Fruit fly (Drosophila melanogaster): ENCODE results near the gene CG1958.
A peak's percentile ranks its signal among the peaks of the same experiment; 100 is the strongest.

Gene CG1958

DNA sequence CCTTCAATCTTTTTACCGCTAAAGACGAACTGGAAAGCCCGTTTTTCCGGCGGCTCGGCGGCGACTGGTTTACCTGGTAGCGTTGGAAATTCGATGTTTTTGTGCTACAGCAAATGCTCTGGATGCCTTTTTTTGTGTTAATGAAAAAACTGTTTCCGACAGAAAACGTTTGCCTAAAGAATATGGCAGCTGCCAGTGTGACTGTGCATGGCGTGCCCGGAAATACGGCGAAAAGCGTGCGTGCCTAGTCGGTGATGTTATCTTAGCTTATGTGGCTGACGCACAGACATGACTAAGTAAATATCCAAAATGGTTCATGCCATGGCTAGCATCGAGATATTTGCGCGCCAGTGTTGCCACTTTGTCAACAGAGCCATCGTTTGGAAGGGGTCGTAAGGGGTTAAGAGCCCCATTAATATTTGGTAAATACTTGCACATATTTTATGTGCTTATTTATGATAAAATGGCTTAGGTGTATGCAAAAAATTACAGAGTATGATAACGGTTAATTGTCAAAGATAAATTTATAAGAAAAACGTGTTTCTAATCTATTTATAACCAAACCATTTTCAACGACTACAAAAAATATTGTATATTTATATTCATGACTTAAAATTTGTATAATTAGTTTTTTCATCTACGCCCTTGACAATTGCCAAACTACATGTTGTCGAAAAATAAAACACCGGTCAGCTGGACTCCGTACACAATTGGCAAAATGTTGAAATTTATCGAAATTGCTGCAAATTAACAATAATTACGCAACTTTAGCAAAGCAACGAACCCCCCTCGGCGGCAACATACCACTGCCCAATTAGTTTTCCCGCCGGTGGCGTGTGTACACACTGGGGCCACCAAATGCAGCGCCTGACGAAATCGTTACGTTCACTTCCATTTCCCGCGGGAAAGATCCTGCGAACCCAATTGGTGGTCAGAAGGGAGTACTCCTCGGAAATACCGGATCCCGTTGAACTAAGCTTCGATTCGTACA, 19.6 kb downstream of the CG1958 start, which contains the start of gene CG2059:
Gene CG2059, plus strand, starts transcription at position 364 of the 991 bp plus-strand sequence.
- TF ChIP-seq CG17801 (GFP tag; optimal IDR thresholded peaks at IDR 0.05; ENCODE audit: partially characterized antibody): peak; percentile 25

DNA sequence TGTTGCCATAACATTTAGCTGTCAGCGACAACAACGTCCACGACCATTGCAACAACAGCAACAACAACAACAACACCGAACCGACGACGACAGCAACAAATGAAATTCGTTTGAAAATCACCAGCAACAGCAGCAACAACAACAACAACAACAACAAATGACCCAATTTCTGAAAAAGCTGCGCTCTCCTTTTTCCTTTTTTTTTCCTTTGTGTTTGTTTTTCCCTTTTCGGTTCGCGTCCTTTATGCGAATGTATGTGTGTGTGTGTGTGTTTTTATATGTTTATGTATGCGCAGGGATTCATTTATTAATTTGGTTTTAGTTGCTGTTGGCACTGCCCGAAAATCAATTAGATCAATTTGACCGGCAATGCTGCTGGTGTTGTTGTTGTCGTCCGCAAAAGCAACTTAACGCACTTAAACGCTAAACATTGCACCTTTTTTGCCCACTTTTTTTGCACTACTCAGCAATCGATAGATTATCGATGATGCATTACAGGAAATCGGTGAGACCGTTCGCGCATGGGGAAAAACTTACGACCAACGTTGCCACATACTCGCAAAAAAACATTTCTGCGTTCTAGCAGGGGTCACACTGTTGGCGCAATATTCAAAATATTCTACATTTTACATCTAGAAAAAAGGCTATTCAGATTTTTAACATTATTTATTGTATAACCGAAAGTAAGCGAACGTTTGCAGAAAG, 24.3 kb downstream of the CG1958 start, which contains the start of gene unc-119:
Gene unc-119, minus strand, starts transcription at position 488 of the 705 bp plus-strand sequence.
- peak; percentile 7 for TF ChIP-seq CG17801 (GFP tag; optimal IDR thresholded peaks at IDR 0.05; ENCODE audit: partially characterized antibody)

DNA sequence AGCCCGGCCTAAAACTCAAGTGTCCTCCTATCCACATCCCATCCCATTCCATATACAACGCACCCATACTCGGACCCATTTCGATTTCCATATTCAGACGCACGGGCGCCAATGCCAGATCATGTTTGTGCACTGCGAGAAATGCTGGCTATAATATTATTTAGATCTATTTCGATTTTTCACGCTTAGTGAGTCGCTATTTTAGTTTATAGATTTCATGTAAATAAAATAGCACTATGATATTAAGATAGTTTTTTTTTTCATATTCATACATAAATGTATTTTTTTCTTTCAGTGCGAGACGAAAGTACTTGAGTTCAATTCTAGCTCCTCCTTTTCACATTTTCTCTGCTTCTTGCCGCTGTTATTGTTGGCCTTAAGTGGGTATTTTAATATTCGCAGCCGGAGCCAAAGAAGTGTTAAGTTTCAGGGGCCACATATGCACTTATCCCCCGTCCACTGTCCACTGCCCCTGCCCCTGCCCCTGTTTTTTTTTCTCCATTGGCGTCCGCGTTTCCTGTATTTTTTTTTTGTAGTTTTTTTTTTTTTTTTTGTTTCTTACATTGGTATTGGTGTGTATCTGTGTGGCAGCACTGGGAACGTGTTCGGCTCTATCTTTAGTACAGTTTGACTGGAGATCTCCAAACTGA, 25.3 kb downstream of the CG1958 start:
- peak; percentile 2 for TF ChIP-seq CG17801 (GFP tag; optimal IDR thresholded peaks at IDR 0.05; ENCODE audit: partially characterized antibody)

DNA sequence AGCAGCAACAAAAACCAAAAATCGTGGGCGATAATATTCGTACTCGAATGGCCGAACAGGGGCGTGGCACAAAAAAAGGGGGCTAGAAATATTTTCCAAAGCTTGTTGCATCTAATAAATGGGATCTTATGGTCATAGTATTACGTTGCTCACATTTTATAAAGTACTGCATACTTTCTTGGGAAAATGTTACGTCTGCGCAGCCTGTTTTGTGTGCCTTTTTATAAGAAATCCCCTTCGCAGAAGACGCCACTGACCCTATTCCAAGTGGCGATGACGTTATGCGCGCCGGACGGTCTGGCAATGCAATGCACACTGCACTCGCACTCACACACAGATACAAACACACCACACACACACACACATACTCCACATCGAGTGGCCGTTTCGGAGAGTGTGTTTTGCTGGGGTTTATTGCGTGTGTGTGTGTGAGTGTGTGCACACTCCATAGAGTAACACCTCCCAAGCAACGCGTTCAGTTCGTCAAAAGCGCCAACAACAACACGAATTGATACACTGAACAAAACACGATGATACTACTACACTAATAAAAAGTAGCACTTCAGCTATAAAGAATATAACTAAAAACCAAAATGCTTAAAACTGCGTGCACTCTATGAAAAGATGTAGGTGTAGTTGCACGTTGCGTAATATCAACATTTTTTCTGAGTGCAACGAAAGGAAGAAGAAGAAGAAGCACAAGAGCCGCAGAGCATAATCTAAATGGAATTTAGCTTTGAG, 26.6 kb downstream of the CG1958 start:
- peak; percentile 80 for TF ChIP-seq CG17801 (GFP tag; optimal IDR thresholded peaks at IDR 0.05; ENCODE audit: partially characterized antibody)

DNA sequence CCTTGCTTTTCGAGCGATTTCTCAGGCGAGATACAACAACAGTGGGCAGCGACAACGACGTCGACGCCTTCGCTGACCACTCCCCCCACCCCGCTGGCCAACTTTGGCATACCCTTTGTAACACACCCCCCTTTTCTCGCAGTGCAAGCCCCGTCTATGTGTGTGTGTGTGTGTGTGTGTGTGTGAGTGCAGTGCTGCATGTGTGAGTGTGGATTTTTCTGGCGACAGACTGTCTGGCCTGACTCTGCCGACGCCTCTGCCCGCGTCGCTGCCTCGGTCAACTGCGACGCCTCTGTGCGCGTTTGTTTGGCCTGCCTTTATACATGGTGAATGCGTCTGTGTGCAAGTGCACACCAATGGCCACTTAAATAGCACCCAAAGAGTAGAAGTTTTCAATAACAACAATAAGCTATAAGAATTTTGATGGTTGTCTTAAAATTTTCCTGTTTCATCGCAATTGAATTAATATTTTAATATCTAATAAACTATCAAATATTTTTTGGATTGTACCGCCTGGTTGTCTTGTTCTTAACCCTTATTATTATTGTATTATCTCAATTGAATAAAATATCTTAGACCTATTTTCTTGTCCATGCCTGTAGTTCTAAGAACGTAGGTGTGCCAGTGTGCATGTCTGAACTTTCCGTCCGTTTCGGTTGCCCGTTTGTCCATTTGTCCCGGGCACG, 27.3 kb downstream of the CG1958 start:
- TF ChIP-seq CG17801 (GFP tag; optimal IDR thresholded peaks at IDR 0.05; ENCODE audit: partially characterized antibody): peak; percentile 95

- TF ChIP-seq CG17801 (GFP tag; optimal IDR thresholded peaks at IDR 0.05; ENCODE audit: partially characterized antibody): no peak
Measured at dm6 chrX:7295973-7296372, 29.3 kb downstream of the CG1958 start.

dm6 chrX:7296721-7297227, 30.1 kb downstream of the CG1958 start:
- no peak for TF ChIP-seq CG17801 (GFP tag; optimal IDR thresholded peaks at IDR 0.05; ENCODE audit: partially characterized antibody)

- TF ChIP-seq CG17801 (GFP tag; optimal IDR thresholded peaks at IDR 0.05; ENCODE audit: partially characterized antibody): no peak
Measured at dm6 chrX:7298323-7298722, 31.6 kb downstream of the CG1958 start.

DNA sequence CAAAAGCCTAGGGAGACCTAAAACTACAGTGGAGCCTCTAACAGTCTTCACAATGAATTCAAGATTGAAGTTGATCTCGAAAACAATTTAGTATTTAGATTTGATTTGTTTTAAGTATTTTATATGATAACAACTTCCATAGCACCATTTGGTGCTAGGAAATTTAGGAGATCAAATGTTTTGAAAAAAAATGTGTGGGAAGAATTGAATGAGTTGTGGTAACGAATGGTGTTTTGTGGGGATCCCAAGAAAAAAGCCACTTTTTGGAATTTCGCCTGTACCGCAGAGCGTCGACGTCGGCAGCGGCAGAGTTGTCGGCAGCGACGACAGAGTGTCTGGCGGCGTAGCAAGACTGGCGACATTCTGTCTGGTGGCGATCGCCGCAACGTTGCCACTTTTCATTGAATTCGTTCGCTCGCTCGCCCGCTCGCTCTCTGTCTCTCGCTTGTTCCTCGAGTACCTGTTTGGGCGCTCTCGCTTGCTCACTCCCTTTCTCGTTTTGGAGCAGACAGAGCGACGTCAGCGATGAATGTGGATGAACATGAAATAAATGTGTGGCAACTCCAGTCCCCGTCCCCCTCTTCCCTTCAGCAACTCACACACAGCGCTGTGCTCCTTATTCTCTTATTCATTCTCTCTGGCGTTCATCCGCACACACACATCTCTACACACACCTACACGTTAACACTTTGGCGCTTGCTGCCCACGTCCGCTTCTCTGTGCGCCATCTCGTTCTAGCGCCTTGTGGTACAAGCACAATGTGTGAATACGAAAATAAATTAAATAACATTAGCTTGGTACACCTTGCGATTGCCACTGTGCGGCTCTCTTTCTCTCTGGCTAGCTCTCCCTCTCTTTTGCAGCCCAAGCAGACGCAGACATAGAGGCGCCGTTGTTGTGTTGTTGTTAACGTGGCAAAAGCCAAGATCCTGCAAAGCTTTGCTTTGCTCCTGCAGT, 33.0 kb downstream of the CG1958 start:
- TF ChIP-seq CG17801 (GFP tag; optimal IDR thresholded peaks at IDR 0.05; ENCODE audit: partially characterized antibody): peak; percentile 73

- TF ChIP-seq CG17801 (GFP tag; optimal IDR thresholded peaks at IDR 0.05; ENCODE audit: partially characterized antibody): no peak
Measured at dm6 chrX:7300356-7300721, 33.6 kb downstream of the CG1958 start.

DNA sequence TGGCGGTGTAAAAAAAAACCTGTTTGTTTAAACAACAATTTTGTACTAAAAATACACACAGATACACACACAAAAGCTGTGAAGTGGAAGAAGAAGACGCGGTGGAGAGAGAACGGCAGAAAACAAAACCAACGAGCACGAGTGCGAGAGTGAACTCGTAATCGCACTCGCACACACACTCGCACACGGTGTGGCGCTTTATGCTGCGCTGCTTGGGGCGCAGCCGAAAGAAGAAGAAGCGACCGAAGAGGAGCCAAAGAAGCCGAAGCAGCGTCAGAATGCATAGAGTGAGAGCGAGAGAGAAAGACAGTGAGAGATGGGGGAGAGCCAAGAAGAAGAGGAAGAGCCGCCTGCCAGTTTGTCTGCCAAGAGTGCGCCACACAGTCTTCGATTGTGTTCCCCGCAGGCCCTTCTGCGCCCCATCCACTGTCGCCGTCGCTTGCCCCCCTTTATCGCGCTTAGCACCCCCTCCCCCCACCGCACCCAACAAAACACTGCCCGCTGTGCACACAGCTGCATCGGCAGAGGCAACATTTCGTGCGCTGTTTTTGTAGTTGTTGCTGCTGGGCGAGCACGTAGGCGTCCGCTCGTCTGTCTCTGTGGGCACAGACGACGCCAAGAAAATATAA, 34.1 kb downstream of the CG1958 start:
- no peak for TF ChIP-seq CG17801 (GFP tag; optimal IDR thresholded peaks at IDR 0.05; ENCODE audit: partially characterized antibody)
